Fruit fly (Drosophila melanogaster) whole organism, embryonic: ENCODE results near the gene CG7889.
A peak's percentile ranks its signal among the peaks of the same experiment; 100 is the strongest.

Source experiments
- BtbVII ChIP-seq: fragments of 200-800 bp; sonication (Bioruptor generic); optimal IDR thresholded peaks from 3 replicates; lab custom pipeline; 2017; ENCODE audit warnings: missing biosample characterization, mild to moderate bottlenecking, missing genetic modification characterization
- C15 ChIP-seq: fragments of 200-800 bp; sonication (Bioruptor generic); IDR thresholded peaks from 3 replicates; pipeline ENCODE4 v1.3.6; 2022; ENCODE audit warnings: missing biosample characterization, missing genetic modification characterization
- CG10209 ChIP-seq: fragments of 200-800 bp; sonication (Bioruptor generic); optimal IDR thresholded peaks from 3 replicates; lab custom pipeline; 2017; ENCODE audit warnings: missing biosample characterization, mild to moderate bottlenecking, missing genetic modification characterization, missing genetic modification reagents
- CG1024 ChIP-seq: fragments of 200-800 bp; sonication (Bioruptor generic); IDR thresholded peaks from 2 replicates; pipeline ENCODE4 v1.3.6; 2022; ENCODE audit warnings: missing biosample characterization, missing genetic modification characterization
- CG10366 ChIP-seq: fragments of 200-800 bp; sonication (Bioruptor generic); IDR thresholded peaks from 2 replicates; pipeline ENCODE4 v1.3.6; 2022; ENCODE audit warnings: missing biosample characterization, missing genetic modification characterization
- CG10565 ChIP-seq: fragments of 200-800 bp; sonication (Bioruptor generic); optimal IDR thresholded peaks from 3 replicates; lab custom pipeline; 2016; ENCODE audit warnings: missing biosample characterization, mild to moderate bottlenecking, missing genetic modification characterization
- CG12071 ChIP-seq: fragments of 200-800 bp; sonication (Bioruptor generic); optimal IDR thresholded peaks from 3 replicates; lab custom pipeline; 2018; ENCODE audit warnings: missing biosample characterization, mild to moderate bottlenecking, missing genetic modification characterization
- CG13123 ChIP-seq: fragments of 200-800 bp; sonication (Bioruptor generic); optimal IDR thresholded peaks from 2 replicates; lab custom pipeline; 2016; ENCODE audit warnings: missing biosample characterization, missing genetic modification characterization
- CG15073 ChIP-seq: fragments of 200-800 bp; sonication (Bioruptor generic); optimal IDR thresholded peaks from 2 replicates; lab custom pipeline; 2016; ENCODE audit warnings: missing biosample characterization, missing genetic modification characterization
- CG15601 ChIP-seq: fragments of 200-800 bp; sonication (Bioruptor generic); optimal IDR thresholded peaks from 3 replicates; lab custom pipeline; 2019; ENCODE audit warnings: missing biosample characterization, mild to moderate bottlenecking, missing genetic modification characterization, moderate library complexity
- CG1602 ChIP-seq: fragments of 200-800 bp; sonication (Bioruptor generic); optimal IDR thresholded peaks from 3 replicates; lab custom pipeline; 2016; ENCODE audit warnings: missing biosample characterization, missing genetic modification characterization
- CG1647 ChIP-seq: fragments of 200-800 bp; sonication (Bioruptor generic); optimal IDR thresholded peaks from 3 replicates; lab custom pipeline; 2016; ENCODE audit warnings: missing biosample characterization, missing genetic modification characterization
- CG16863 ChIP-seq: fragments of 200-800 bp; sonication (Bioruptor generic); optimal IDR thresholded peaks from 3 replicates; lab custom pipeline; 2016; ENCODE audit warnings: missing biosample characterization, missing genetic modification characterization
- CG18619 ChIP-seq: fragments of 200-800 bp; sonication (Bioruptor generic); optimal IDR thresholded peaks from 3 replicates; lab custom pipeline; 2017; ENCODE audit warnings: missing biosample characterization, mild to moderate bottlenecking, missing genetic modification characterization
- CG3838 ChIP-seq: fragments of 200-800 bp; sonication (Bioruptor generic); optimal IDR thresholded peaks from 3 replicates; lab custom pipeline; 2016; ENCODE audit warnings: missing biosample characterization, missing genetic modification characterization
- CG6272 ChIP-seq: fragments of 200-800 bp; sonication (Bioruptor generic); IDR thresholded peaks from 2 replicates; pipeline ENCODE4 v1.3.6; 2022; ENCODE audit warnings: missing biosample characterization, missing genetic modification characterization
- CG6765 ChIP-seq: fragments of 200-800 bp; sonication (Bioruptor generic); optimal IDR thresholded peaks from 3 replicates; lab custom pipeline; 2017; ENCODE audit warnings: missing biosample characterization, mild to moderate bottlenecking, missing genetic modification characterization
- CG7357 ChIP-seq: fragments of 200-800 bp; sonication (Bioruptor generic); IDR thresholded peaks from 3 replicates; pipeline ENCODE4 v1.3.6; 2022; ENCODE audit warnings: missing biosample characterization, missing genetic modification characterization
- CG7963 ChIP-seq: fragments of 200-800 bp; sonication (Bioruptor generic); IDR thresholded peaks from 3 replicates; pipeline ENCODE4 v1.3.6; 2022; ENCODE audit warnings: missing biosample characterization, missing genetic modification characterization; ENCODE audit not compliant: partially characterized antibody
- CkIIα-i1 ChIP-seq: fragments of 200-800 bp; sonication (Bioruptor generic); IDR thresholded peaks from 2 replicates; pipeline ENCODE4 v1.3.6; 2022; ENCODE audit warnings: missing biosample characterization, missing genetic modification characterization
- Dip3 ChIP-seq: fragments of 200-800 bp; sonication (Bioruptor generic); optimal IDR thresholded peaks from 3 replicates; lab custom pipeline; 2016; ENCODE audit warnings: missing biosample characterization, missing genetic modification characterization
- Doc3 ChIP-seq: fragments of 200-800 bp; sonication (Bioruptor generic); IDR thresholded peaks from 3 replicates; pipeline ENCODE4 v1.3.6; 2022; ENCODE audit warnings: missing biosample characterization, missing genetic modification characterization; ENCODE audit not compliant: partially characterized antibody
- Ets65A ChIP-seq: fragments of 200-800 bp; sonication (Bioruptor generic); peaks from one replicate; lab custom pipeline; 2016; ENCODE audit warnings: missing biosample characterization, missing genetic modification characterization
- Ets97D ChIP-seq: fragments of 200-800 bp; sonication (Bioruptor generic); optimal IDR thresholded peaks from 3 replicates; lab custom pipeline; 2016; ENCODE audit warnings: missing biosample characterization, missing genetic modification characterization
- Hmx ChIP-seq: fragments of 200-800 bp; sonication (Bioruptor generic); optimal IDR thresholded peaks from 2 replicates; lab custom pipeline; 2016; ENCODE audit warnings: missing biosample characterization, missing genetic modification characterization
- Mad ChIP-seq: fragments of 200-800 bp; sonication (Bioruptor generic); optimal IDR thresholded peaks from 2 replicates; lab custom pipeline; 2016; ENCODE audit warnings: missing biosample characterization, missing genetic modification characterization
- NFAT ChIP-seq: fragments of 200-800 bp; sonication (Bioruptor generic); IDR thresholded peaks from 2 replicates; pipeline ENCODE4 v1.3.6; 2022; ENCODE audit warnings: missing biosample characterization, missing genetic modification characterization
- Ravus ChIP-seq: fragments of 200-800 bp; sonication (Bioruptor generic); IDR thresholded peaks from 2 replicates; pipeline ENCODE4 v1.3.6; 2022; ENCODE audit warnings: missing biosample characterization, missing genetic modification characterization
- YL-1 ChIP-seq: fragments of 200-800 bp; sonication (Bioruptor generic); optimal IDR thresholded peaks from 3 replicates; lab custom pipeline; 2017; ENCODE audit warnings: missing biosample characterization, mild to moderate bottlenecking, missing genetic modification characterization
- amos ChIP-seq: fragments of 200-800 bp; sonication (Bioruptor generic); IDR thresholded peaks from 2 replicates; pipeline ENCODE4 v1.3.6; 2022; ENCODE audit warnings: missing biosample characterization, missing genetic modification characterization; ENCODE audit not compliant: partially characterized antibody
- ap ChIP-seq: fragments of 200-800 bp; sonication (Bioruptor generic); IDR thresholded peaks from 2 replicates; pipeline ENCODE4 v1.3.6; 2022; ENCODE audit warnings: missing biosample characterization, missing genetic modification characterization
- bcd ChIP-seq: fragments of 200-800 bp; sonication (Bioruptor generic); optimal IDR thresholded peaks from 2 replicates; lab custom pipeline; 2017; ENCODE audit warnings: missing biosample characterization, mild to moderate bottlenecking, missing genetic modification characterization
- bsh ChIP-seq, 2 experiments: fragments of 200-800 bp; sonication (Bioruptor generic); optimal IDR thresholded peaks; 2 replicates each; lab custom pipeline; 2017 to 2018; ENCODE audit warnings: mild to moderate bottlenecking in 2 of 2, missing biosample characterization in 2 of 2, missing genetic modification characterization in 2 of 2, moderate library complexity in 1 of 2
- dimm ChIP-seq: fragments of 200-800 bp; sonication (Bioruptor generic); IDR thresholded peaks from 2 replicates; pipeline ENCODE4 v1.3.6; 2022; ENCODE audit warnings: missing biosample characterization, missing genetic modification characterization
- disco-r ChIP-seq: fragments of 200-800 bp; sonication (Bioruptor generic); optimal IDR thresholded peaks from 2 replicates; lab custom pipeline; 2016; ENCODE audit warnings: missing biosample characterization, missing genetic modification characterization
- gce ChIP-seq: fragments of 200-800 bp; sonication (Bioruptor generic); IDR thresholded peaks from 3 replicates; pipeline ENCODE4 v1.3.6; 2022; ENCODE audit warnings: missing biosample characterization, missing genetic modification characterization
- gro ChIP-seq: fragments of 200-800 bp; sonication (Bioruptor generic); optimal IDR thresholded peaks from 2 replicates; lab custom pipeline; 2016; ENCODE audit warnings: missing biosample characterization, missing genetic modification characterization
- inv ChIP-seq: fragments of 200-800 bp; sonication (Bioruptor generic); IDR thresholded peaks from 2 replicates; pipeline ENCODE4 v1.3.6; 2022; ENCODE audit warnings: missing biosample characterization, missing genetic modification characterization; ENCODE audit not compliant: partially characterized antibody
- kni ChIP-seq: fragments of 200-800 bp; sonication (Bioruptor generic); optimal IDR thresholded peaks from 3 replicates; lab custom pipeline; 2017; ENCODE audit warnings: mild to moderate bottlenecking, missing biosample characterization, missing genetic modification reagents, missing genetic modification characterization
- nmo ChIP-seq: fragments of 200-800 bp; sonication (Bioruptor generic); optimal IDR thresholded peaks from 2 replicates; lab custom pipeline; 2018; ENCODE audit warnings: missing biosample characterization, mild to moderate bottlenecking, missing genetic modification characterization, moderate library complexity
- slou ChIP-seq: fragments of 200-800 bp; sonication (Bioruptor generic); optimal IDR thresholded peaks from 3 replicates; lab custom pipeline; 2016; ENCODE audit warnings: missing biosample characterization, missing genetic modification characterization
- sna ChIP-seq: fragments of 200-800 bp; sonication (Bioruptor generic); IDR thresholded peaks from 2 replicates; pipeline ENCODE4 v1.3.6; 2022; ENCODE audit warnings: missing biosample characterization, missing genetic modification characterization; ENCODE audit not compliant: partially characterized antibody
- stc ChIP-seq: fragments of 200-800 bp; sonication (Bioruptor generic); IDR thresholded peaks from 2 replicates; pipeline ENCODE4 v1.3.6; 2022; ENCODE audit warnings: missing biosample characterization, missing genetic modification characterization
- tgo ChIP-seq: fragments of 200-800 bp; sonication (Bioruptor generic); IDR thresholded peaks from 3 replicates; pipeline ENCODE4 v1.3.6; 2022; ENCODE audit warnings: missing biosample characterization, missing genetic modification characterization
- tll ChIP-seq, 2 experiments: fragments of 200-800 bp in 1 of 2; fragments of >200 bp in 1 of 2; sonication (Bioruptor generic) in 1 of 2; optimal IDR thresholded peaks; 2 replicates each; lab custom pipeline; 2017 to 2019; ENCODE audit warnings: missing biosample characterization in 2 of 2, missing genetic modification characterization in 2 of 2, mild to moderate bottlenecking in 1 of 2, moderate library complexity in 1 of 2
- trh ChIP-seq: fragments of 200-800 bp; sonication (Bioruptor generic); optimal IDR thresholded peaks from 2 replicates; lab custom pipeline; 2016; ENCODE audit warnings: missing biosample characterization, missing genetic modification characterization
- ttk ChIP-seq: fragments of 200-800 bp; sonication (Bioruptor generic); IDR thresholded peaks from 2 replicates; pipeline ENCODE4 v2.1.2; 2022; ENCODE audit warnings: missing biosample characterization, missing genetic modification characterization
- zf30C ChIP-seq: fragments of 200-800 bp; sonication (Bioruptor generic); optimal IDR thresholded peaks from 3 replicates; lab custom pipeline; 2018; ENCODE audit warnings: missing biosample characterization, mild to moderate bottlenecking, missing genetic modification characterization
- zfh1 ChIP-seq: fragments of 200-800 bp; sonication (Bioruptor generic); IDR thresholded peaks from 3 replicates; pipeline ENCODE4 v1.3.6; 2022; ENCODE audit warnings: missing biosample characterization, missing genetic modification characterization

CG7889 gene

dm6 chrX:19247200-19248052, 4.0 kb downstream of the CG7889 start, which contains the start of gene CG7992 (continued):
- TF ChIP-seq tgo (GFP tag; lab: Robert Waterston, UW) (0 out of 3 replicates have a peak, but pooled peaks have one; percentile 45), bcd (GFP tag; lab: Kevin White, UChicago) (no peak), CG6765 (GFP tag; lab: Kevin White, UChicago) (peak; percentile 51), ttk (GFP tag; lab: Robert Waterston, UW) (0 out of 2 replicates have a peak, but pooled peaks have one; percentile 23), stc (GFP tag; lab: Robert Waterston, UW) (0 out of 2 replicates have a peak, but pooled peaks have one; percentile 13), BtbVII (GFP tag; lab: Kevin White, UChicago) (peak; percentile 72), zf30C (GFP tag; lab: Kevin White, UChicago) (peak; percentile 73), disco-r (GFP tag; lab: Kevin White, UChicago) (no peak), CkIIα-i1 (GFP tag; lab: Robert Waterston, UW) (no peak), CG15601 (tag; lab: Kevin White, UChicago) (no peak), CG15073 (GFP tag; lab: Kevin White, UChicago) (no peak), CG10209 (GFP tag; lab: Kevin White, UChicago) (peak; percentile 57), tll (GFP tag; optimal IDR thresholded peaks at IDR 0.05; lab: Kevin White, UChicago) (no peak), CG3838 (no peak), zfh1 (no peak), Dip3 (peak; percentile 65), Ravus (GFP tag; lab: Robert Waterston, UW) (no peak), Hmx (GFP tag; lab: Kevin White, UChicago) (peak; percentile 7), Mad (GFP tag; lab: Kevin White, UChicago) (peak; percentile 29), Ets97D (GFP tag; lab: Kevin White, UChicago) (no peak), CG13123 (GFP tag; lab: Kevin White, UChicago) (peak; percentile 21), CG16863 (GFP tag; lab: Kevin White, UChicago) (peak; percentile 59), CG7963 (GFP tag; lab: Robert Waterston, UW) (no peak), sna (GFP tag; lab: Robert Waterston, UW) (no peak), CG10565 (GFP tag; lab: Kevin White, UChicago) (no peak), CG6272 (GFP tag; lab: Robert Waterston, UW) (no peak), Doc3 (GFP tag; lab: Robert Waterston, UW) (no peak), nmo (GFP tag; lab: Kevin White, UChicago) (peak; percentile 66), CG18619 (peak; percentile 46), trh (GFP tag; lab: Kevin White, UChicago) (no peak), bsh (GFP tag; optimal IDR thresholded peaks at IDR 0.05; lab: Kevin White, UChicago) (peak in 1 of 2 experiments; percentile 39), C15 (GFP tag; lab: Robert Waterston, UW) (no peak), NFAT (GFP tag; lab: Robert Waterston, UW) (peak; percentile 17; the same call in 1 of the 2 replicates), YL-1 (no peak), amos (no peak), CG12071 (GFP tag; lab: Kevin White, UChicago) (no peak), Ets65A (GFP tag; lab: Kevin White, UChicago) (no peak), slou (GFP tag; lab: Kevin White, UChicago) (no peak), kni (GFP tag; lab: Kevin White, UChicago) (no peak), dimm (no peak), CG1602 (GFP tag; lab: Kevin White, UChicago) (peak; percentile 35), inv (no peak), CG1024 (no peak), CG1647 (GFP tag; lab: Kevin White, UChicago) (peak; percentile 10), gce (GFP tag; lab: Robert Waterston, UW) (no peak), gro (GFP tag; lab: Kevin White, UChicago) (peak; percentile 78), ap (GFP tag; lab: Robert Waterston, UW) (no peak), CG10366 (GFP tag; lab: Robert Waterston, UW) (peak; percentile 23; the same call in 1 of the 2 replicates), CG7357 (GFP tag; lab: Robert Waterston, UW) (peak; percentile 25; the same call in 1 of the 3 replicates)
